Fruit fly (Drosophila melanogaster) whole organism, prepupa: ENCODE results near the gene eIF3e.

Experiments used
- CG10669 ChIP-seq: fragments of 200-800 bp; sonication (Bioruptor generic); optimal IDR thresholded peaks from 3 replicates; lab custom pipeline; 2018; ENCODE audit warnings: missing biosample characterization, mild to moderate bottlenecking, missing genetic modification characterization, moderate library complexity
- CG11294 ChIP-seq: fragments of 200-800 bp; sonication (Bioruptor generic); IDR thresholded peaks from 2 replicates; pipeline ENCODE4 v1.3.6; 2022; ENCODE audit warnings: missing biosample characterization, missing genetic modification characterization
- CG11762 ChIP-seq: fragments of 200-800 bp; sonication (Bioruptor generic); optimal IDR thresholded peaks from 3 replicates; lab custom pipeline; 2016; ENCODE audit warnings: missing biosample characterization, missing genetic modification characterization; ENCODE audit not compliant: insufficient read depth
- CG11902 ChIP-seq: fragments of 200-800 bp; sonication (Bioruptor generic); optimal IDR thresholded peaks from 3 replicates; lab custom pipeline; 2016; ENCODE audit warnings: missing biosample characterization, missing genetic modification characterization
- CG1621 ChIP-seq: fragments of 200-800 bp; sonication (Bioruptor generic); optimal IDR thresholded peaks from 3 replicates; lab custom pipeline; 2018; ENCODE audit warnings: missing biosample characterization, mild to moderate bottlenecking, missing genetic modification characterization
- CG16779 ChIP-seq: fragments of 200-800 bp; sonication (Bioruptor generic); optimal IDR thresholded peaks from 3 replicates; lab custom pipeline; 2017; ENCODE audit warnings: missing biosample characterization, mild to moderate bottlenecking, missing genetic modification characterization
- CG3032 ChIP-seq: fragments of 200-800 bp; optimal IDR thresholded peaks from 2 replicates; lab custom pipeline; 2019; ENCODE audit warnings: missing biosample characterization, mild to moderate bottlenecking, missing genetic modification characterization, moderate library complexity
- CG31627 ChIP-seq: fragments of 200-800 bp; sonication (Bioruptor generic); optimal IDR thresholded peaks from 3 replicates; lab custom pipeline; 2016; ENCODE audit warnings: missing biosample characterization, missing genetic modification characterization
- CG32006 ChIP-seq: fragments of 200-800 bp; sonication (Bioruptor generic); optimal IDR thresholded peaks from 3 replicates; lab custom pipeline; 2017; ENCODE audit warnings: missing biosample characterization, mild to moderate bottlenecking, missing genetic modification characterization
- CG34406 ChIP-seq: fragments of 200-800 bp; sonication (Bioruptor generic); optimal IDR thresholded peaks from 3 replicates; lab custom pipeline; 2016; ENCODE audit warnings: missing biosample characterization, missing genetic modification characterization
- CG3919 ChIP-seq: fragments of 200-800 bp; sonication (Bioruptor generic); optimal IDR thresholded peaks from 3 replicates; lab custom pipeline; 2016; ENCODE audit warnings: missing biosample characterization, missing genetic modification characterization
- CG4318 ChIP-seq: fragments of 200-800 bp; sonication (Bioruptor generic); optimal IDR thresholded peaks from 3 replicates; lab custom pipeline; 2017; ENCODE audit warnings: missing biosample characterization, mild to moderate bottlenecking, missing genetic modification characterization
- CG6163 ChIP-seq: fragments of 200-800 bp; sonication (Bioruptor generic); IDR thresholded peaks from 3 replicates; pipeline ENCODE4 v1.3.6; 2022; ENCODE audit warnings: missing biosample characterization, missing genetic modification characterization
- CG6276 ChIP-seq: fragments of 200-800 bp; sonication (Bioruptor generic); optimal IDR thresholded peaks from 2 replicates; lab custom pipeline; 2017; ENCODE audit warnings: missing biosample characterization, mild to moderate bottlenecking, missing genetic modification characterization
- CG6792 ChIP-seq: fragments of 200-800 bp; sonication (Bioruptor generic); optimal IDR thresholded peaks from 3 replicates; lab custom pipeline; 2016; ENCODE audit warnings: missing biosample characterization, missing genetic modification characterization
- CG6808 ChIP-seq: fragments of 200-800 bp; sonication (Bioruptor generic); optimal IDR thresholded peaks from 3 replicates; lab custom pipeline; 2017; ENCODE audit warnings: missing biosample characterization, missing genetic modification characterization, mild to moderate bottlenecking, moderate library complexity, missing genetic modification reagents
- CG6854 ChIP-seq: fragments of 200-800 bp; sonication (Bioruptor generic); optimal IDR thresholded peaks from 2 replicates; lab custom pipeline; 2017; ENCODE audit warnings: missing biosample characterization, mild to moderate bottlenecking, missing genetic modification characterization
- CG7368 ChIP-seq: fragments of 200-800 bp; sonication (Bioruptor generic); optimal IDR thresholded peaks from 3 replicates; lab custom pipeline; 2016; ENCODE audit warnings: missing biosample characterization, missing genetic modification characterization
- CG8319 ChIP-seq: fragments of 200-800 bp; sonication (Bioruptor generic); optimal IDR thresholded peaks from 3 replicates; lab custom pipeline; 2016; ENCODE audit warnings: missing biosample characterization, missing genetic modification characterization
- CG8632 ChIP-seq: fragments of 200-800 bp; sonication (Bioruptor generic); optimal IDR thresholded peaks from 3 replicates; lab custom pipeline; 2016; ENCODE audit warnings: missing biosample characterization, missing genetic modification characterization
- CG9139 ChIP-seq: fragments of 200-800 bp; sonication (Bioruptor generic); optimal IDR thresholded peaks from 3 replicates; lab custom pipeline; 2017; ENCODE audit warnings: missing biosample characterization, mild to moderate bottlenecking, missing genetic modification characterization
- Eip78C ChIP-seq: fragments of 200-800 bp; sonication (Bioruptor generic); peaks from one replicate; lab custom pipeline; 2016; ENCODE audit warnings: missing biosample characterization, missing genetic modification characterization
- Eip93F ChIP-seq: fragments of 200-800 bp; sonication (Bioruptor generic); optimal IDR thresholded peaks from 2 replicates; lab custom pipeline; 2016; ENCODE audit warnings: missing biosample characterization, mild to moderate bottlenecking, missing genetic modification characterization
- Ets21C ChIP-seq: fragments of 200-800 bp; sonication (Bioruptor generic); optimal IDR thresholded peaks from 3 replicates; lab custom pipeline; 2016; ENCODE audit warnings: missing biosample characterization, missing genetic modification characterization
- Ets96B ChIP-seq: fragments of 200-800 bp; optimal IDR thresholded peaks from 2 replicates; lab custom pipeline; 2019; ENCODE audit warnings: missing biosample characterization, mild to moderate bottlenecking, missing genetic modification characterization, moderate library complexity
- Gug ChIP-seq: fragments of 200-800 bp; sonication (Bioruptor generic); IDR thresholded peaks from 2 replicates; pipeline ENCODE4 v1.3.6; 2022; ENCODE audit warnings: missing biosample characterization, missing genetic modification characterization
- Hr39 ChIP-seq: fragments of 200-800 bp; sonication (Bioruptor generic); optimal IDR thresholded peaks from 2 replicates; lab custom pipeline; 2016; ENCODE audit warnings: missing biosample characterization, missing genetic modification characterization
- Hr4 ChIP-seq: fragments of 200-800 bp; sonication (Bioruptor generic); optimal IDR thresholded peaks from 3 replicates; lab custom pipeline; 2016; ENCODE audit warnings: missing biosample characterization, missing genetic modification characterization
- Lpt ChIP-seq: fragments of 200-800 bp; sonication (Bioruptor generic); optimal IDR thresholded peaks from 3 replicates; lab custom pipeline; 2016; ENCODE audit warnings: missing biosample characterization, missing genetic modification characterization
- Met ChIP-seq: fragments of 200-800 bp; sonication (Bioruptor generic); optimal IDR thresholded peaks from 3 replicates; lab custom pipeline; 2016; ENCODE audit warnings: missing biosample characterization, missing genetic modification characterization
- OdsH ChIP-seq: fragments of 200-800 bp; sonication (Bioruptor generic); optimal IDR thresholded peaks from 3 replicates; lab custom pipeline; 2016; ENCODE audit warnings: missing biosample characterization, missing genetic modification characterization
- Smox ChIP-seq: fragments of 200-800 bp; sonication (Bioruptor generic); optimal IDR thresholded peaks from 3 replicates; lab custom pipeline; 2016; ENCODE audit warnings: missing biosample characterization, missing genetic modification characterization
- Sox102F ChIP-seq: fragments of 200-800 bp; sonication (Bioruptor generic); optimal IDR thresholded peaks from 2 replicates; lab custom pipeline; 2016; ENCODE audit warnings: missing biosample characterization, mild to moderate bottlenecking, missing genetic modification characterization
- Sox14 ChIP-seq: fragments of 200-800 bp; sonication (Bioruptor generic); optimal IDR thresholded peaks from 3 replicates; lab custom pipeline; 2016; ENCODE audit warnings: missing biosample characterization, missing genetic modification characterization
- Sox15 ChIP-seq: fragments of 200-800 bp; sonication (Bioruptor generic); optimal IDR thresholded peaks from 3 replicates; lab custom pipeline; 2016; ENCODE audit warnings: missing biosample characterization, missing genetic modification characterization
- achi ChIP-seq: fragments of 200-800 bp; sonication (Bioruptor generic); optimal IDR thresholded peaks from 3 replicates; lab custom pipeline; 2016; ENCODE audit warnings: missing biosample characterization, missing genetic modification characterization
- acj6 ChIP-seq: fragments of 200-800 bp; sonication (Bioruptor generic); optimal IDR thresholded peaks from 3 replicates; lab custom pipeline; 2016; ENCODE audit warnings: missing biosample characterization, missing genetic modification characterization
- cyc ChIP-seq: fragments of 200-800 bp; sonication (Bioruptor generic); optimal IDR thresholded peaks from 3 replicates; lab custom pipeline; 2016; ENCODE audit warnings: missing biosample characterization, missing genetic modification characterization
- dac ChIP-seq: fragments of 200-800 bp; sonication (Bioruptor generic); optimal IDR thresholded peaks from 2 replicates; lab custom pipeline; 2017; ENCODE audit warnings: missing biosample characterization, mild to moderate bottlenecking, missing genetic modification characterization
- dsx ChIP-seq: fragments of 200-800 bp; optimal IDR thresholded peaks from 3 replicates; lab custom pipeline; 2019; ENCODE audit warnings: missing biosample characterization, mild to moderate bottlenecking, missing genetic modification characterization, moderate library complexity; ENCODE audit not compliant: poor library complexity, severe bottlenecking
- eg ChIP-seq: fragments of 200-800 bp; sonication (Bioruptor generic); IDR thresholded peaks from 3 replicates; pipeline ENCODE4 v1.3.6; 2022; ENCODE audit warnings: missing biosample characterization, missing genetic modification characterization
- esn ChIP-seq: fragments of 200-800 bp; sonication (Bioruptor generic); optimal IDR thresholded peaks from 2 replicates; lab custom pipeline; 2016; ENCODE audit warnings: missing biosample characterization, mild to moderate bottlenecking, missing genetic modification characterization, moderate library complexity
- fd59A ChIP-seq: fragments of 200-800 bp; sonication (Bioruptor generic); optimal IDR thresholded peaks from 2 replicates; lab custom pipeline; 2017; ENCODE audit warnings: missing biosample characterization, mild to moderate bottlenecking, missing genetic modification characterization, missing genetic modification reagents
- fkh ChIP-seq: fragments of 200-800 bp; sonication (Bioruptor generic); optimal IDR thresholded peaks from 3 replicates; lab custom pipeline; 2017; ENCODE audit warnings: missing biosample characterization, mild to moderate bottlenecking, missing genetic modification characterization, moderate library complexity
- lz ChIP-seq: fragments of 200-800 bp; sonication (Bioruptor generic); optimal IDR thresholded peaks from 3 replicates; lab custom pipeline; 2016; ENCODE audit warnings: missing biosample characterization, missing genetic modification characterization
- pdm3 ChIP-seq: fragments of 200-800 bp; sonication (Bioruptor generic); optimal IDR thresholded peaks from 3 replicates; lab custom pipeline; 2016; ENCODE audit warnings: missing biosample characterization, missing genetic modification characterization
- salr ChIP-seq, 2 experiments: fragments of 200-800 bp; sonication (Bioruptor generic); optimal IDR thresholded peaks; 3 replicates each; lab custom pipeline; 2016 to 2018; ENCODE audit warnings: missing biosample characterization in 2 of 2, missing genetic modification characterization in 2 of 2, mild to moderate bottlenecking in 1 of 2
- spab ChIP-seq: fragments of 200-800 bp; sonication (Bioruptor generic); optimal IDR thresholded peaks from 2 replicates; lab custom pipeline; 2017; ENCODE audit warnings: missing biosample characterization, mild to moderate bottlenecking, missing genetic modification characterization, missing genetic modification reagents
- ss ChIP-seq, 2 experiments: fragments of 200-800 bp; sonication (Bioruptor generic); optimal IDR thresholded peaks; 2 replicates in 1 of 2; 3 replicates in 1 of 2; lab custom pipeline; 2017 to 2018; ENCODE audit warnings: mild to moderate bottlenecking in 2 of 2, missing biosample characterization in 2 of 2, missing genetic modification characterization in 2 of 2, moderate library complexity in 1 of 2
- svp ChIP-seq: fragments of 200-800 bp; sonication (Bioruptor generic); peaks from one replicate; lab custom pipeline; 2016; ENCODE audit warnings: missing biosample characterization, missing genetic modification characterization
- topi ChIP-seq: fragments of 200-800 bp; sonication (Bioruptor generic); optimal IDR thresholded peaks from 3 replicates; lab custom pipeline; 2016; ENCODE audit warnings: missing biosample characterization, missing genetic modification characterization
- vri ChIP-seq: fragments of 200-800 bp; sonication (Bioruptor generic); optimal IDR thresholded peaks from 3 replicates; lab custom pipeline; 2016; ENCODE audit warnings: missing biosample characterization, mild to moderate bottlenecking, missing genetic modification characterization

eIF3e gene

dm6 chr3L:16803708-16804350 is 17.1 kb upstream of the eIF3e start:
- TF ChIP-seq Sox102F (GFP tag; lab: Kevin White, UChicago) (peak; percentile 24), eg (GFP tag; lab: Robert Waterston, UW) (peak; percentile 33; the same call in 1 of the 3 replicates), CG34406 (no peak), CG8632 (GFP tag; lab: Kevin White, UChicago) (no peak), esn (GFP tag; lab: Kevin White, UChicago) (no peak), CG6276 (GFP tag; lab: Kevin White, UChicago) (no peak), CG31627 (no peak), topi (GFP tag; lab: Kevin White, UChicago) (peak; percentile 13), Hr39 (no peak), CG6792 (GFP tag; lab: Kevin White, UChicago) (no peak), Eip93F (peak; percentile 13), pdm3 (GFP tag; lab: Kevin White, UChicago) (no peak), CG11762 (GFP tag; lab: Kevin White, UChicago) (no peak), salr (GFP tag; optimal IDR thresholded peaks at IDR 0.05; lab: Kevin White, UChicago) (no peak), Eip78C (GFP tag; lab: Kevin White, UChicago) (peak; percentile 47), vri (GFP tag; lab: Kevin White, UChicago) (peak; percentile 93), Hr4 (GFP tag; lab: Kevin White, UChicago) (no peak), CG3032 (tag; lab: Kevin White, UChicago) (no peak), ss (GFP tag; optimal IDR thresholded peaks at IDR 0.05; lab: Kevin White, UChicago) (no peak), spab (GFP tag; lab: Kevin White, UChicago) (no peak), Smox (peak; percentile 8), dsx (no peak), CG3919 (no peak), cyc (no peak), lz (GFP tag; lab: Kevin White, UChicago) (no peak), Lpt (no peak), CG11294 (GFP tag; lab: Robert Waterston, UW) (no peak), Ets96B (tag; lab: Kevin White, UChicago) (no peak), fd59A (no peak), Ets21C (GFP tag; lab: Kevin White, UChicago) (no peak), CG11902 (GFP tag; lab: Kevin White, UChicago) (no peak), CG1621 (tag; lab: Kevin White, UChicago) (no peak), CG6163 (GFP tag; lab: Robert Waterston, UW) (peak; percentile 34; the same call in 1 of the 3 replicates), achi (GFP tag; lab: Kevin White, UChicago) (no peak), acj6 (GFP tag; lab: Kevin White, UChicago) (no peak), Sox15 (no peak), Sox14 (GFP tag; lab: Kevin White, UChicago) (no peak), CG10669 (no peak), fkh (GFP tag; lab: Kevin White, UChicago) (no peak), CG6854 (GFP tag; lab: Kevin White, UChicago) (no peak), CG7368 (GFP tag; lab: Kevin White, UChicago) (no peak), CG16779 (tag; lab: Kevin White, UChicago) (peak; percentile 37), CG32006 (GFP tag; lab: Kevin White, UChicago) (no peak), Gug (GFP tag; lab: Robert Waterston, UW) (0 out of 2 replicates have a peak, but pooled peaks have one; percentile 10), CG8319 (GFP tag; lab: Kevin White, UChicago) (no peak), CG9139 (no peak), CG6808 (GFP tag; lab: Kevin White, UChicago) (no peak), dac (GFP tag; lab: Kevin White, UChicago) (no peak), OdsH (GFP tag; lab: Kevin White, UChicago) (no peak), CG4318 (GFP tag; lab: Kevin White, UChicago) (no peak), svp (peak; percentile 70), Met (GFP tag; lab: Kevin White, UChicago) (peak; percentile 16)
